Worm (Caenorhabditis elegans) whole organism, early embryonic: ENCODE measurements around the gene D1053.4.

Experiments used
- aly-1 ChIP-seq: sonication (generic microtip); optimal IDR thresholded peaks from 2 replicates; lab custom pipeline; 2016; ENCODE audit warnings: missing genetic modification characterization, missing compliant biosample characterization
- ama-1 ChIP-seq: fragments of 150-350 bp; optimal IDR thresholded peaks from 2 replicates; lab custom pipeline; 2014
- ets-7 ChIP-seq: sonication (generic microtip); optimal IDR thresholded peaks from 2 replicates; lab custom pipeline; 2016; ENCODE audit warnings: missing genotype, missing genetic modification characterization, missing compliant biosample characterization
- tbx-11 ChIP-seq: fragments of 200-800 bp; sonication (Bioruptor generic); IDR thresholded peaks from 2 replicates; pipeline ENCODE4 v1.3.6; 2022; ENCODE audit warnings: missing genetic modification characterization, missing compliant biosample characterization
- tbx-37 ChIP-seq: fragments of 200-800 bp; sonication (Bioruptor generic); conservative IDR thresholded peaks from 2 replicates; pipeline ENCODE4 v1.3.6; 2022; ENCODE audit warnings: missing genetic modification reagents, missing genetic modification characterization, missing compliant biosample characterization

DNA sequence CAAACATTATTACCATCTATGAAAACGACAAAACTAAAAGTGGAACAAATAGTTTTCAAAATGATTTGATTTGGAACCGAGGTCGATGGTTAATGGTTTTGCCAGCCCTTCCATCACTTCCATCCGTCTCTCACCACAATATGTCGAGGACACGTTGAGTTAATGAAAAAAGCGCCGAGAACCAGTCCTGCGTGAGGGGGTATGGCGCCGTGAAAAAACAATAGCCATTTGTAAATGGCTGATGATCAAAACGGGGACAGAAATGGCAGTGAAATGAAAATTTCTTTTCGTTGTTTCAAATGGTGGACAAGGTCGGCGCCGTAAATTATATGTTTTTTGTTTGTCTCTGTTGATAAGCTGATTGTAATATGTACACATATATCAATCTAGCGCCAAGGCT is 3.5 kb downstream of the D1053.4 start:
- TF ChIP-seq ets-7 (tag; lab: Kevin White, UChicago) (no peak), tbx-11 (GFP tag; lab: Robert Waterston, UW) (no peak), aly-1 (tag; lab: Kevin White, UChicago) (no peak), ama-1 (lab: Kevin White, UChicago) (no peak), tbx-37 (GFP tag; lab: Robert Waterston, UW) (no peak)
